Worm (Caenorhabditis elegans) whole organism, L1 larva: Measurements from ENCODE around the gene Y105C5A.13.

Experiments used
- C16A3.4 ChIP-seq: fragments of 150-350 bp; optimal IDR thresholded peaks from 2 replicates; lab custom pipeline; 2014; ENCODE audit warnings: missing biosample characterization, missing genetic modification characterization
- blmp-1 ChIP-seq: fragments of 150-350 bp; optimal IDR thresholded peaks from 2 replicates; lab custom pipeline; 2014; ENCODE audit warnings: missing biosample characterization, missing genetic modification characterization
- ceh-88 ChIP-seq: fragments of 200-800 bp; sonication (Bioruptor generic); IDR thresholded peaks from 2 replicates; pipeline ENCODE4 v1.3.6; 2022; ENCODE audit warnings: missing genetic modification characterization, missing compliant biosample characterization
- ces-1 ChIP-seq: fragments of 150-350 bp; optimal IDR thresholded peaks from 2 replicates; lab custom pipeline; 2014; ENCODE audit warnings: missing biosample characterization, missing genetic modification reagents, missing genetic modification characterization
- dsc-1 ChIP-seq: sonication (generic microtip); optimal IDR thresholded peaks from 2 replicates; lab custom pipeline; 2016; ENCODE audit warnings: mild to moderate bottlenecking, missing genetic modification characterization, missing compliant biosample characterization
- efl-1 ChIP-seq, 4 experiments: fragments of 150-350 bp; optimal IDR thresholded peaks in 3 of 4; peaks in 1 of 4; 1 replicate in 1 of 4; 2 replicates in 3 of 4; lab custom pipeline; 2014; ENCODE audit warnings: missing biosample characterization in 2 of 4, missing genetic modification characterization in 2 of 4, missing genetic modification reagents in 2 of 4
- efl-3 ChIP-seq: fragments of 200-800 bp; sonication (Bioruptor generic); optimal IDR thresholded peaks from 2 replicates; lab custom pipeline; 2018; ENCODE audit warnings: mild to moderate bottlenecking, missing genetic modification characterization, missing compliant biosample characterization
- egl-13 ChIP-seq: sonication (generic microtip); optimal IDR thresholded peaks from 2 replicates; lab custom pipeline; 2016; ENCODE audit warnings: missing genotype, missing genetic modification reagents, missing genetic modification characterization, missing compliant biosample characterization
- elt-3 ChIP-seq, 6 experiments: fragments of 150-350 bp in 1 of 6; sonication (generic microtip); optimal IDR thresholded peaks; 2 replicates each; lab custom pipeline; 2017 to 2018; ENCODE audit warnings: missing biosample characterization in 6 of 6, missing genetic modification characterization in 6 of 6, inconsistent platforms in 1 of 6
- fkh-4 ChIP-seq: sonication (generic microtip); optimal IDR thresholded peaks from 2 replicates; lab custom pipeline; 2016; ENCODE audit warnings: missing compliant biosample characterization, missing genetic modification characterization, borderline replicate concordance
- irx-1 ChIP-seq: sonication (generic microtip); optimal IDR thresholded peaks from 2 replicates; lab custom pipeline; 2016; ENCODE audit warnings: missing genetic modification characterization, missing compliant biosample characterization
- isw-1 ChIP-seq: fragments of 200-800 bp; sonication (Bioruptor generic); IDR thresholded peaks from 2 replicates; pipeline ENCODE4 v1.3.6; 2022; ENCODE audit warnings: missing genetic modification characterization, missing compliant biosample characterization
- lin-15B ChIP-seq: fragments of 150-350 bp; sonication (generic microtip); optimal IDR thresholded peaks from 3 replicates; lab custom pipeline; 2014; ENCODE audit warnings: missing biosample characterization, missing genetic modification characterization
- lin-35 ChIP-seq, 2 experiments: fragments of 150-350 bp; optimal IDR thresholded peaks; 2 replicates each; lab custom pipeline; 2014; ENCODE audit warnings: missing biosample characterization in 2 of 2, missing genetic modification characterization in 2 of 2, missing genetic modification reagents in 2 of 2
- lin-39 ChIP-seq: fragments of 150-350 bp; optimal IDR thresholded peaks from 2 replicates; lab custom pipeline; 2014; ENCODE audit warnings: missing biosample characterization, missing genetic modification reagents, missing genetic modification characterization
- lir-3 ChIP-seq: sonication (generic microtip); optimal IDR thresholded peaks from 2 replicates; lab custom pipeline; 2016; ENCODE audit warnings: mild to moderate bottlenecking, missing genetic modification characterization, moderate library complexity, missing compliant biosample characterization; ENCODE audit not compliant: poor library complexity
- lsy-2 ChIP-seq, 2 experiments: fragments of 150-350 bp; optimal IDR thresholded peaks; 2 replicates each; lab custom pipeline; 2014; ENCODE audit warnings: missing biosample characterization in 2 of 2, missing genetic modification characterization in 2 of 2
- mep-1 ChIP-seq: fragments of 150-350 bp; optimal IDR thresholded peaks from 2 replicates; lab custom pipeline; 2014; ENCODE audit warnings: missing biosample characterization, missing genetic modification characterization
- nhr-11 ChIP-seq: fragments of 150-350 bp; optimal IDR thresholded peaks from 2 replicates; lab custom pipeline; 2014; ENCODE audit warnings: missing biosample characterization, missing genetic modification characterization
- nhr-20 ChIP-seq: sonication (generic microtip); optimal IDR thresholded peaks from 2 replicates; lab custom pipeline; 2016; ENCODE audit warnings: mild to moderate bottlenecking, missing genetic modification characterization, missing compliant biosample characterization
- nhr-237 ChIP-seq: fragments of 150-350 bp; optimal IDR thresholded peaks from 2 replicates; lab custom pipeline; 2014; ENCODE audit warnings: missing biosample characterization, missing genetic modification characterization
- nhr-71 ChIP-seq: sonication (generic microtip); optimal IDR thresholded peaks from 2 replicates; lab custom pipeline; 2016; ENCODE audit warnings: mild to moderate bottlenecking, missing genetic modification characterization, moderate library complexity, missing compliant biosample characterization
- nhr-77 ChIP-seq: fragments of 150-350 bp; optimal IDR thresholded peaks from 2 replicates; lab custom pipeline; 2014; ENCODE audit warnings: missing biosample characterization, missing genetic modification characterization
- nhr-85 ChIP-seq: sonication (generic microtip); peaks from one replicate; lab custom pipeline; 2016; ENCODE audit warnings: missing genetic modification characterization, inconsistent platforms, missing compliant biosample characterization
- nhr-90 ChIP-seq: sonication (generic microtip); optimal IDR thresholded peaks from 2 replicates; lab custom pipeline; 2016; ENCODE audit warnings: mild to moderate bottlenecking, missing genetic modification characterization, missing compliant biosample characterization; ENCODE audit not compliant: poor library complexity
- pag-3 ChIP-seq: sonication (generic microtip); optimal IDR thresholded peaks from 2 replicates; lab custom pipeline; 2017; ENCODE audit warnings: missing genetic modification characterization, mild to moderate bottlenecking, missing compliant biosample characterization, antibody characterized with exemption, borderline replicate concordance; ENCODE audit not compliant: insufficient read depth
- pax-3 ChIP-seq: fragments of 200-800 bp; sonication (Bioruptor generic); optimal IDR thresholded peaks from 2 replicates; lab custom pipeline; 2018; ENCODE audit warnings: mild to moderate bottlenecking, missing genetic modification characterization, moderate library complexity, missing compliant biosample characterization
- skn-1 ChIP-seq: fragments of 150-350 bp; optimal IDR thresholded peaks from 2 replicates; lab custom pipeline; 2014; ENCODE audit warnings: missing biosample characterization, missing genetic modification characterization
- snu-23 ChIP-seq: sonication (generic microtip); optimal IDR thresholded peaks from 2 replicates; lab custom pipeline; 2016; ENCODE audit warnings: missing genetic modification characterization, missing compliant biosample characterization
- swsn-7 ChIP-seq: sonication (generic microtip); optimal IDR thresholded peaks from 2 replicates; lab custom pipeline; 2016; ENCODE audit warnings: missing genetic modification characterization, missing compliant biosample characterization
- unc-98 ChIP-seq: fragments of 200-800 bp; sonication (Bioruptor generic); IDR thresholded peaks from 2 replicates; pipeline ENCODE4 v1.3.6; 2022; ENCODE audit warnings: missing genetic modification characterization, missing compliant biosample characterization
- ztf-11 ChIP-seq, 2 experiments: sonication (generic microtip); optimal IDR thresholded peaks; 2 replicates each; lab custom pipeline; 2016 to 2017; ENCODE audit warnings: missing genetic modification characterization in 2 of 2, missing biosample characterization in 1 of 2, missing compliant biosample characterization in 1 of 2
- ztf-4 ChIP-seq: fragments of 150-350 bp; optimal IDR thresholded peaks from 2 replicates; lab custom pipeline; 2014; ENCODE audit warnings: missing biosample characterization, missing genetic modification characterization

Gene Y105C5A.13

ce11 chrIV:15646418-15647220 lies 5.6 kb downstream of the Y105C5A.13 start, which contains the start of the genes Y105C5A.1268 and Y105C5A.1272 (continued):
- peak; percentile 93 for TF ChIP-seq ztf-4 (tag; lab: Kevin White, UChicago)
- peak; percentile 87 for TF ChIP-seq lin-39 (tag; lab: Kevin White, UChicago)
- TF ChIP-seq swsn-7 (tag; lab: Kevin White, UChicago) = peak; percentile 100
- TF ChIP-seq nhr-77 (tag; lab: Kevin White, UChicago) = peak; percentile 87
- peak; percentile 84 for TF ChIP-seq egl-13 (tag; lab: Kevin White, UChicago)
- TF ChIP-seq lsy-2 (tag; optimal IDR thresholded peaks at IDR 0.05; lab: Kevin White, UChicago) = peak; percentile 90 to 91
- TF ChIP-seq dsc-1 (tag; lab: Kevin White, UChicago) = peak; percentile 90
- peak; percentile 87 for TF ChIP-seq nhr-237 (tag; lab: Kevin White, UChicago)
- TF ChIP-seq C16A3.4 (tag; lab: Kevin White, UChicago) = peak; percentile 82
- peak; percentile 55 for TF ChIP-seq skn-1 (tag; lab: Kevin White, UChicago)
- peak; percentile 91 for TF ChIP-seq ceh-88 (GFP tag; lab: Robert Waterston, UW)
- peak; percentile 81 for TF ChIP-seq lir-3 (tag; lab: Kevin White, UChicago)
- TF ChIP-seq lin-15B = peak; percentile 42

DNA sequence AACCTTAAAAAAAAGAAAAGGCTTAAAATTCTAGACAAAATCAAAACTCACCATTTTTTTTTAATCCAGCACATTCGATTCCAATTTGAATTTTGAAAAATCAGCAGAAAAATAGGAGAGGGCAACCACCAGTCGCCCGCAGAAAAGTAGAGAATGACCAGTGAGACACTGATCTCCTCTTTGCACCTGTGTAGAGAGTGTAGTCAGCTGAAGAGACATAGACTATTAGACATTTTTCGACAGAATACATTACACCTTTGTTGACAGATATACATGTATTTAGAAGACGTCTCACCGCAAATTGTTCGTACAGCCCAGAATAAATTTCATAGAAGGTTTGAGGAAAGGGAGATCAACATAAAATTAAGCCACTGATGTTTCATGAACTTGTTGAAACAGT lies 7.2 kb downstream of the Y105C5A.13 start:
- TF ChIP-seq efl-1 (optimal IDR thresholded peaks at IDR 0.05; lab: Kevin White, UChicago) (no peak), efl-1 (GFP tag; optimal IDR thresholded peaks at IDR 0.05 in 1 of 2; lab: Kevin White, UChicago) (no peak), mep-1 (peak; percentile 39), unc-98 (no peak), swsn-7 (tag; lab: Kevin White, UChicago) (no peak), pax-3 (tag; lab: Kevin White, UChicago) (no peak)

- TF ChIP-seq irx-1 (tag; lab: Kevin White, UChicago) = no peak
- TF ChIP-seq efl-1 (optimal IDR thresholded peaks at IDR 0.05; lab: Kevin White, UChicago) = no peak
- peak in 1 of 2 experiments; percentile 7 for TF ChIP-seq efl-1 (GFP tag; optimal IDR thresholded peaks at IDR 0.05 in 1 of 2; lab: Kevin White, UChicago)
- no peak for TF ChIP-seq egl-13 (tag; lab: Kevin White, UChicago)
These were observed 17.4 kb downstream of the Y105C5A.13 start for ce11 chrIV:15658444-15658843.

DNA sequence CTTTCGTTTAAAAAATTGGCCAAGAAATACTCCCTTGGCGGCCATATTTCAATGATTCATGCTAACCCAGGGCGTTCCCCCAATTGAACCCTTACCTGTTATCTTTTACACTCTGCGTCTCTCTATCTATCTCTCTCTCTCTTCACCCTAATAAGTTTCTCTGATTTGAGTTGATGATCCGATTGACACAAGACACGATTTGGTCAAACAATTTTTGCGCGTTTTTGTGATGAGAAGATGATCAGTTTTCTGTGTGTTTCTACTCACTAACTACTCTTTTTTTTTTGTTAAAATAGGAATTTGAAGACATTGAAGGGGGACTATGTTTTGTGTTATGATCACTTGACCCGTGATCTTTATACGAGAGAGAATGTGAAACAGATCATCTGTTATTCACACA lies 32.0 kb downstream of the Y105C5A.13 start:
- TF ChIP-seq pag-3 = no peak
- no peak for TF ChIP-seq nhr-11 (tag; lab: Kevin White, UChicago)
- peak; percentile 42 for TF ChIP-seq snu-23 (GFP tag; lab: Kevin White, UChicago)
- no peak for TF ChIP-seq fkh-4
- TF ChIP-seq lsy-2 (tag; optimal IDR thresholded peaks at IDR 0.05; lab: Kevin White, UChicago) = peak in 1 of 2 experiments; percentile 5
- TF ChIP-seq ztf-11 (tag; optimal IDR thresholded peaks at IDR 0.05; lab: Kevin White, UChicago) = no peak
- TF ChIP-seq dsc-1 (tag; lab: Kevin White, UChicago) = no peak
- TF ChIP-seq nhr-90 (tag; lab: Kevin White, UChicago) = peak; percentile 46
- peak in 2 of 6 experiments; percentile 2 to 37 for TF ChIP-seq elt-3 (tag; optimal IDR thresholded peaks at IDR 0.05; lab: Kevin White, UChicago)
- TF ChIP-seq nhr-71 (tag; lab: Kevin White, UChicago) = peak; percentile 85
- TF ChIP-seq lin-35 (GFP tag; optimal IDR thresholded peaks at IDR 0.05; lab: Kevin White, UChicago) = peak in 1 of 2 experiments; percentile 21
- no peak for TF ChIP-seq ces-1 (GFP tag; lab: Kevin White, UChicago)
- TF ChIP-seq blmp-1 (tag; lab: Kevin White, UChicago) = peak; percentile 53
- no peak for TF ChIP-seq efl-3 (GFP tag; lab: Kevin White, UChicago)
- no peak for TF ChIP-seq mep-1
- TF ChIP-seq isw-1 (GFP tag; lab: Robert Waterston, UW) = no peak
- peak; percentile 53 for TF ChIP-seq nhr-20
- peak; percentile 86 for TF ChIP-seq nhr-85 (tag; lab: Kevin White, UChicago)
- no peak for TF ChIP-seq C16A3.4 (tag; lab: Kevin White, UChicago)
